Worm (Caenorhabditis elegans): ENCODE measurements around the gene B0334.5.

ce11 chrII:11497365-11497764, at the start of gene B0334.5:
- no peak for TF ChIP-seq ceh-82 (tag; optimal IDR thresholded peaks at IDR 0.05)
- TF ChIP-seq ama-1 (optimal IDR thresholded peaks at IDR 0.05) = no peak
- TF ChIP-seq nhr-6 (tag; optimal IDR thresholded peaks at IDR 0.05) = no peak
- TF ChIP-seq F13H6.1 (tag; optimal IDR thresholded peaks at IDR 0.05) = no peak
- TF ChIP-seq lin-13 (GFP tag; optimal IDR thresholded peaks at IDR 0.05) = no peak
- no peak for TF ChIP-seq nhr-25 (tag; optimal IDR thresholded peaks at IDR 0.05)

All from whole organism, L2 larva.